Worm (Caenorhabditis elegans) whole organism, L4 larva: ENCODE measurements around the gene B0244.17.

Experiments
- F37D6.2 ChIP-seq: sonication (generic microtip); optimal IDR thresholded peaks from 2 replicates; lab custom pipeline; 2016; ENCODE audit warnings: mild to moderate bottlenecking, missing genetic modification characterization, missing compliant biosample characterization
- Y48G9A.11 ChIP-seq: fragments of 200-800 bp; sonication (Bioruptor generic); IDR thresholded peaks from 2 replicates; pipeline ENCODE4 v1.3.6; 2022; ENCODE audit warnings: missing genetic modification reagents, missing genetic modification characterization, missing compliant biosample characterization
- ZK337.2 ChIP-seq: fragments of 200-800 bp; sonication (Bioruptor generic); IDR thresholded peaks from 2 replicates; pipeline ENCODE4 v1.3.6; 2022; ENCODE audit warnings: missing genetic modification reagents, missing genetic modification characterization, missing compliant biosample characterization
- aha-1 ChIP-seq: fragments of 150-350 bp; peaks from one replicate; lab custom pipeline; 2014; ENCODE audit warnings: missing biosample characterization, missing genetic modification characterization
- arid-1 ChIP-seq: fragments of 200-800 bp; sonication (Bioruptor generic); conservative IDR thresholded peaks from 2 replicates; pipeline ENCODE4 v1.3.6; 2022; ENCODE audit warnings: missing genetic modification reagents, missing genetic modification characterization, missing compliant biosample characterization
- ceh-32 ChIP-seq: sonication (generic microtip); optimal IDR thresholded peaks from 2 replicates; lab custom pipeline; 2016; ENCODE audit warnings: mild to moderate bottlenecking, missing genetic modification characterization, missing compliant biosample characterization; ENCODE audit not compliant: poor library complexity
- ceh-44 ChIP-seq: fragments of 200-800 bp; sonication (Bioruptor generic); IDR thresholded peaks from 2 replicates; pipeline ENCODE4 v1.3.6; 2022; ENCODE audit warnings: missing genetic modification reagents, missing genetic modification characterization, missing compliant biosample characterization
- daf-16 ChIP-seq, 3 experiments: sonication (generic microtip); optimal IDR thresholded peaks; 2 replicates each; lab custom pipeline; 2016 to 2017; ENCODE audit warnings: missing genetic modification characterization in 3 of 3, missing genetic modification reagents in 3 of 3, mild to moderate bottlenecking in 2 of 3, missing compliant biosample characterization in 2 of 3, missing biosample characterization in 1 of 3, moderate library complexity in 1 of 3
- dmd-6 ChIP-seq: fragments of 200-800 bp; sonication (Bioruptor generic); IDR thresholded peaks from 2 replicates; pipeline ENCODE4 v1.3.6; 2022; ENCODE audit warnings: missing genetic modification reagents, missing genetic modification characterization, missing compliant biosample characterization
- dmd-9 ChIP-seq: fragments of 200-800 bp; sonication (Bioruptor generic); IDR thresholded peaks from 2 replicates; pipeline ENCODE4 v1.3.6; 2022; ENCODE audit warnings: missing genetic modification reagents, missing genetic modification characterization, missing compliant biosample characterization
- dpl-1 ChIP-seq: fragments of 150-350 bp; optimal IDR thresholded peaks from 2 replicates; lab custom pipeline; 2014; ENCODE audit warnings: missing biosample characterization, missing genetic modification reagents, missing genetic modification characterization
- dve-1 ChIP-seq: sonication (generic microtip); optimal IDR thresholded peaks from 2 replicates; lab custom pipeline; 2017; ENCODE audit warnings: antibody characterized with exemption, mild to moderate bottlenecking, missing genetic modification characterization, missing compliant biosample characterization; ENCODE audit not compliant: insufficient read depth
- egl-27 ChIP-seq: sonication (generic microtip); optimal IDR thresholded peaks from 3 replicates; lab custom pipeline; 2017; ENCODE audit warnings: missing biosample characterization, missing genetic modification reagents, missing genetic modification characterization
- hif-1 ChIP-seq, 2 experiments: sonication (generic microtip); optimal IDR thresholded peaks; 2 replicates each; lab custom pipeline; 2016 to 2017; ENCODE audit warnings: missing compliant biosample characterization in 2 of 2, missing genetic modification characterization in 2 of 2, missing genetic modification reagents in 2 of 2, missing genotype in 2 of 2, mild to moderate bottlenecking in 1 of 2
- hlh-11 ChIP-seq: fragments of 200-800 bp; sonication (Bioruptor generic); optimal IDR thresholded peaks from 2 replicates; lab custom pipeline; 2018; ENCODE audit warnings: mild to moderate bottlenecking, missing genetic modification characterization, missing compliant biosample characterization
- hmg-1.1 ChIP-seq: fragments of 200-800 bp; sonication (Bioruptor generic); IDR thresholded peaks from 2 replicates; pipeline ENCODE4 v1.3.6; 2022; ENCODE audit warnings: missing genetic modification reagents, missing genetic modification characterization, missing compliant biosample characterization
- jun-1 ChIP-seq: fragments of 150-350 bp; optimal IDR thresholded peaks from 2 replicates; lab custom pipeline; 2014; ENCODE audit warnings: missing biosample characterization, missing genetic modification reagents, missing genetic modification characterization
- lin-1 ChIP-seq: fragments of 200-800 bp; sonication (Bioruptor generic); IDR thresholded peaks from 2 replicates; pipeline ENCODE4 v1.3.6; 2022; ENCODE audit warnings: missing genetic modification reagents, missing genetic modification characterization, missing compliant biosample characterization
- lin-15B ChIP-seq: fragments of 150-350 bp; sonication (generic microtip); optimal IDR thresholded peaks from 3 replicates; lab custom pipeline; 2014; ENCODE audit warnings: missing biosample characterization, missing genetic modification characterization
- lin-38 ChIP-seq: fragments of 200-800 bp; sonication (Bioruptor generic); IDR thresholded peaks from 2 replicates; pipeline ENCODE4 v1.3.6; 2022; ENCODE audit warnings: missing genetic modification reagents, missing genetic modification characterization, missing compliant biosample characterization
- lsy-2 ChIP-seq, 2 experiments: fragments of 150-350 bp in 1 of 2; sonication (generic microtip) in 1 of 2; optimal IDR thresholded peaks; 2 replicates each; lab custom pipeline; 2014 to 2017; ENCODE audit warnings: missing biosample characterization in 2 of 2, missing genetic modification characterization in 2 of 2
- madf-9 ChIP-seq: fragments of 200-800 bp; sonication (Bioruptor generic); conservative IDR thresholded peaks from 2 replicates; pipeline ENCODE4 v1.3.6; 2022; ENCODE audit warnings: missing genetic modification reagents, missing genetic modification characterization, missing compliant biosample characterization
- mdt-29 ChIP-seq: fragments of 200-800 bp; sonication (Bioruptor generic); IDR thresholded peaks from 2 replicates; pipeline ENCODE4 v1.3.6; 2022; ENCODE audit warnings: missing genetic modification reagents, missing genetic modification characterization, missing compliant biosample characterization
- mep-1 ChIP-seq: fragments of 150-350 bp; sonication (generic microtip); optimal IDR thresholded peaks from 3 replicates; lab custom pipeline; 2014; ENCODE audit warnings: missing biosample characterization, missing genetic modification characterization
- mes-2 ChIP-seq: sonication (generic microtip); optimal IDR thresholded peaks from 2 replicates; lab custom pipeline; 2016; ENCODE audit warnings: missing genotype, mild to moderate bottlenecking, missing genetic modification characterization, missing compliant biosample characterization; ENCODE audit not compliant: poor library complexity, severe bottlenecking
- mxl-3 ChIP-seq: fragments of 200-800 bp; sonication (Bioruptor generic); optimal IDR thresholded peaks from 2 replicates; lab custom pipeline; 2018; ENCODE audit warnings: mild to moderate bottlenecking, missing genetic modification characterization, missing compliant biosample characterization
- nhr-102 ChIP-seq: sonication (generic microtip); optimal IDR thresholded peaks from 2 replicates; lab custom pipeline; 2016; ENCODE audit warnings: mild to moderate bottlenecking, missing genetic modification characterization, moderate library complexity, missing compliant biosample characterization
- nhr-111 ChIP-seq: fragments of 200-800 bp; sonication (Bioruptor generic); optimal IDR thresholded peaks from 2 replicates; lab custom pipeline; 2018; ENCODE audit warnings: mild to moderate bottlenecking, missing genetic modification characterization, missing compliant biosample characterization
- nhr-28 ChIP-seq: fragments of 150-350 bp; optimal IDR thresholded peaks from 2 replicates; lab custom pipeline; 2014; ENCODE audit warnings: missing biosample characterization, missing genetic modification characterization
- nhr-48 ChIP-seq: sonication (generic microtip); optimal IDR thresholded peaks from 2 replicates; lab custom pipeline; 2016; ENCODE audit warnings: mild to moderate bottlenecking, missing genetic modification characterization, missing compliant biosample characterization
- nhr-6 ChIP-seq: fragments of 150-350 bp; optimal IDR thresholded peaks from 2 replicates; lab custom pipeline; 2014; ENCODE audit warnings: missing biosample characterization, missing genetic modification characterization
- nhr-77 ChIP-seq: fragments of 150-350 bp; optimal IDR thresholded peaks from 2 replicates; lab custom pipeline; 2014; ENCODE audit warnings: missing biosample characterization, missing genetic modification characterization
- pqm-1 ChIP-seq: sonication (generic microtip); optimal IDR thresholded peaks from 2 replicates; lab custom pipeline; 2017; ENCODE audit warnings: missing biosample characterization, missing genetic modification characterization
- rbr-2 ChIP-seq: sonication (generic microtip); optimal IDR thresholded peaks from 2 replicates; lab custom pipeline; 2016; ENCODE audit warnings: missing genotype, missing genetic modification characterization, missing compliant biosample characterization
- snpc-1.2 ChIP-seq: fragments of 200-800 bp; sonication (Bioruptor generic); IDR thresholded peaks from 2 replicates; pipeline ENCODE4 v1.3.6; 2022; ENCODE audit warnings: missing genetic modification reagents, missing genetic modification characterization, missing compliant biosample characterization
- snpc-4 ChIP-seq: fragments of 150-350 bp; optimal IDR thresholded peaks from 2 replicates; lab custom pipeline; 2014; ENCODE audit warnings: missing biosample characterization, missing genetic modification characterization
- spr-3 ChIP-seq: fragments of 200-800 bp; sonication (Bioruptor generic); optimal IDR thresholded peaks from 2 replicates; lab custom pipeline; 2018; ENCODE audit warnings: mild to moderate bottlenecking, missing genetic modification characterization, missing compliant biosample characterization
- tra-1 ChIP-seq: fragments of 200-800 bp; sonication (Bioruptor generic); IDR thresholded peaks from 2 replicates; pipeline ENCODE4 v1.3.6; 2022; ENCODE audit warnings: missing genetic modification reagents, missing genetic modification characterization, missing compliant biosample characterization
- unc-130 ChIP-seq: sonication (generic microtip); optimal IDR thresholded peaks from 2 replicates; lab custom pipeline; 2016; ENCODE audit warnings: missing genetic modification reagents, missing genetic modification characterization, missing compliant biosample characterization
- unc-62 ChIP-seq, 3 experiments: fragments of 150-350 bp in 1 of 3; sonication (generic microtip); optimal IDR thresholded peaks in 2 of 3; peaks in 1 of 3; 1 replicate in 1 of 3; 2 replicates in 2 of 3; lab custom pipeline; 2014 to 2017; ENCODE audit warnings: missing biosample characterization in 3 of 3, missing genetic modification characterization in 3 of 3, missing genetic modification reagents in 3 of 3, missing genotype in 1 of 3
- vab-7 ChIP-seq: fragments of 200-800 bp; sonication (Bioruptor generic); IDR thresholded peaks from 2 replicates; pipeline ENCODE4 v1.3.6; 2022; ENCODE audit warnings: missing genetic modification reagents, missing genetic modification characterization, missing compliant biosample characterization
- zip-11 ChIP-seq: fragments of 200-800 bp; sonication (Bioruptor generic); IDR thresholded peaks from 2 replicates; pipeline ENCODE4 v1.3.6; 2022; ENCODE audit warnings: missing genetic modification characterization, missing compliant biosample characterization
- ztf-7 ChIP-seq: fragments of 150-350 bp; optimal IDR thresholded peaks from 2 replicates; lab custom pipeline; 2014; ENCODE audit warnings: missing biosample characterization, missing genetic modification characterization

B0244.17 gene

DNA sequence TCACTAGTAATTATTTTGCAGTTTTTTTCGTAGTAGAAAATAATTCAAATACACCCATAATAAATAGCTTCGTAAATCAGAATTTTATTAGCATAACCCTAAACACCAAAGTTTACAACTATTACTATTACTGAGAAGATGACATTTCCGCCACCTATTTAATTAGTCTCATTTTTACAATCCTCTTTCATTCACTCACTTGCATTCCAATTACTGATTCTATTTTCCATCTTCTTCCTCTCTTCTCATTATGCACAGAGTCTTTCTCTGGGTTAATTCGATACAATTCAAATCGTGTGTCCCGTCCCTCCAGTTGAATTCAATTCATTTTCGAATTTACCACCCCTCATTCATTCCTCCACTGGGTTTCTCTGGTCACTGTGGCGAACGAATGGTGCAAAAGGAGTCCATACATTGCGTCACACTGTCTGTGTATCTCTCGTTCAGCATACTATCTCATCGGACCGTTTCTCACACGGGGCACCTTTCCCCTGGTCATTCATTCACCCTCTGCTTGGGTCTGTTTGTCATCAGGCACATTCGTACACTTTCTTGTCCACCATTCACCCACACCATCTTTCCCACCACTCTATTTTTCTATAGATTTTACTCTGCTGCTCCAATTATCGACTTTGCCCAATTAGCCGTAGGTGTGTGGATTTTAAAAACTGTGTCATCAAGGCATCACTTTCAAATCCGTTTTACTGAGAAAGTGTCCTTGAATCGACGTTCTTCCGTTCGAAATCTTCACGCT lies 12.6 kb upstream of the B0244.17 start:
- TF ChIP-seq hmg-1.1: no peak
- TF ChIP-seq unc-62 (GFP tag; optimal IDR thresholded peaks at IDR 0.05 in 1 of 2; lab: Kevin White, UChicago): peak in 1 of 2 experiments; percentile 65
- no peak for TF ChIP-seq unc-62 (tag; optimal IDR thresholded peaks at IDR 0.05; lab: Kevin White, UChicago)
- TF ChIP-seq mdt-29 (GFP tag; lab: Robert Waterston, UW): no peak
- TF ChIP-seq ceh-32: no peak
- no peak for TF ChIP-seq F37D6.2 (tag; lab: Kevin White, UChicago)

DNA sequence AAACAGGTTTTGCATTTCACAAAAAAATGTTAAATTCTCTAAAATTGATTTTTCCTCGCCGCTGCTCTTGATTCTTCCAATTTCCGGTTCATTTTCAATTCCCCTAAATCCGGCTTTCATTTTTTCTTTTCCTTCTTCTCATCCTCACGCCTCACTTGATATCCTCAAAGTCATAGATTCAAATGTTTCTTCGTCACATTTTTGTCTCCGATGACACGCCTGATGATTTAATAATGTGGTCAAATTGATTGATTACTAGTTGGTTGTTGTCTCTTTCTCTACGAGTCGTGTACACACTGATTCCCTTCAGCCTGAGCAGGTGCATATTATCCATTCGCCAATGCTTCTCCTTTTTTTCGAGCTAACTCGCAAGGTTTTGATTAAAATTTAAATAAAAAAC lies 11.5 kb upstream of the B0244.17 start:
- TF ChIP-seq snpc-4: no peak
- no peak for TF ChIP-seq dmd-9 (GFP tag; lab: Robert Waterston, UW)
- peak in 1 of 2 experiments; percentile 50 for TF ChIP-seq unc-62 (GFP tag; optimal IDR thresholded peaks at IDR 0.05 in 1 of 2; lab: Kevin White, UChicago)
- no peak for TF ChIP-seq unc-62 (tag; optimal IDR thresholded peaks at IDR 0.05; lab: Kevin White, UChicago)

DNA sequence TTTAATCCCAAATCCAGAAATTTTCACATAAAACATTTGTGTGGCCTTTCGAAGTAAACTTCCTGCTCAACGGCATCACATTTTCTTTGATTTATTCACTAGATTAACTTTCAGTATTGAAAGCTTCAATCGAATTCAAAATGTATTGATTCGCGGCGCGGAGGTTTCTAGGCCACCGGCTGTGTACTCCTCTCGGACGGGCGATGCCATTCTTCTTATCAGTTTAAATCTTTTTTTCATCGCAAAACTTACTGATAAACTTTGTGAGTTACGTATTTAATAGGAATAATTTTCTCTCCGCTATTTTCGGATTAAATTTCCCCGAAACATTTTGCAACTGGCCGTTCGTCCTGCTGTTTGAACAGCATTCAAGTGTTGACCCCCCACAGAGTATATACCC lies 11.1 kb upstream of the B0244.17 start:
- peak; percentile 55 for TF ChIP-seq ztf-7 (tag; lab: Kevin White, UChicago)
- peak; percentile 52 for TF ChIP-seq madf-9 (GFP tag; lab: Robert Waterston, UW)
- no peak for TF ChIP-seq zip-11
- peak; percentile 95 for TF ChIP-seq aha-1 (tag; lab: Kevin White, UChicago)
- no peak for TF ChIP-seq snpc-1.2 (GFP tag; lab: Robert Waterston, UW)
- TF ChIP-seq F37D6.2 (tag; lab: Kevin White, UChicago): no peak
- TF ChIP-seq lin-1 (GFP tag; lab: Robert Waterston, UW): 0 out of 2 replicates have a peak, but pooled peaks have one; percentile 32
- peak; percentile 48 for TF ChIP-seq nhr-77 (tag; lab: Kevin White, UChicago)
- peak; percentile 63 for TF ChIP-seq nhr-48
- peak; percentile 61 for TF ChIP-seq hlh-11 (tag; lab: Kevin White, UChicago)
- peak; percentile 86 for TF ChIP-seq dmd-6
- TF ChIP-seq dpl-1: peak; percentile 93
- 0 out of 2 replicates have a peak, but pooled peaks have one; percentile 23 for TF ChIP-seq vab-7 (GFP tag; lab: Robert Waterston, UW)
- peak; percentile 67 for TF ChIP-seq nhr-28 (tag; lab: Kevin White, UChicago)
- TF ChIP-seq ceh-44 (GFP tag; lab: Robert Waterston, UW): 0 out of 2 replicates have a peak, but pooled peaks have one; percentile 27
- peak; percentile 56; the same call in 1 of the 2 replicates for TF ChIP-seq arid-1 (GFP tag; lab: Robert Waterston, UW)
- TF ChIP-seq mep-1 (tag; lab: Kevin White, UChicago): peak; percentile 58
- TF ChIP-seq lin-38: peak; percentile 66
- TF ChIP-seq nhr-102 (tag; lab: Kevin White, UChicago): peak; percentile 67
- peak; percentile 98 for TF ChIP-seq mes-2 (tag; lab: Kevin White, UChicago)
- TF ChIP-seq spr-3 (GFP tag; lab: Kevin White, UChicago): no peak
- TF ChIP-seq hif-1 (tag; optimal IDR thresholded peaks at IDR 0.05; lab: Kevin White, UChicago): peak in 1 of 2 experiments; percentile 88
- TF ChIP-seq mxl-3: peak; percentile 13
- peak; percentile 56 for TF ChIP-seq rbr-2 (tag; lab: Kevin White, UChicago)
- TF ChIP-seq dve-1 (tag; lab: Kevin White, UChicago): peak; percentile 94
- peak in 1 of 2 experiments; percentile 36 for TF ChIP-seq daf-16 (GFP tag; optimal IDR thresholded peaks at IDR 0.05; lab: Kevin White, UChicago)
- peak; percentile 49 for TF ChIP-seq daf-16 (tag; optimal IDR thresholded peaks at IDR 0.05; lab: Kevin White, UChicago)
- no peak for TF ChIP-seq nhr-111
- no peak for TF ChIP-seq ceh-32
- peak; percentile 36; the same call in 1 of the 2 replicates for TF ChIP-seq Y48G9A.11 (GFP tag; lab: Robert Waterston, UW)
- TF ChIP-seq ZK337.2 (GFP tag; lab: Robert Waterston, UW): peak; percentile 89
- TF ChIP-seq tra-1 (GFP tag; lab: Robert Waterston, UW): peak; percentile 83
- TF ChIP-seq hmg-1.1: peak; percentile 35; the same call in 1 of the 2 replicates
- no peak for TF ChIP-seq egl-27 (tag; lab: Kevin White, UChicago)
- peak in 1 of 2 experiments; percentile 81 for TF ChIP-seq lsy-2 (tag; optimal IDR thresholded peaks at IDR 0.05; lab: Kevin White, UChicago)
- no peak for TF ChIP-seq jun-1 (tag; lab: Kevin White, UChicago)
- peak; percentile 72 for TF ChIP-seq unc-130 (GFP tag; lab: Kevin White, UChicago)
- peak; percentile 59 for TF ChIP-seq pqm-1 (tag; lab: Kevin White, UChicago)
- TF ChIP-seq nhr-6 (tag; lab: Kevin White, UChicago): peak; percentile 11
- TF ChIP-seq lin-15B (tag; lab: Kevin White, UChicago): no peak
